Fruit fly (Drosophila melanogaster) whole organism, embryonic: ENCODE results near the gene CG31538.

ENCODE experiments used
- Atf-2 ChIP-seq: fragments of 200-800 bp; sonication (Bioruptor generic); optimal IDR thresholded peaks from 2 replicates; lab custom pipeline; 2016; ENCODE audit warnings: missing biosample characterization, missing genetic modification characterization
- CG10321 ChIP-seq: fragments of 200-800 bp; sonication (Bioruptor generic); IDR thresholded peaks from 2 replicates; pipeline ENCODE4 v1.3.6; 2022; ENCODE audit warnings: missing biosample characterization, missing genetic modification characterization
- CG10462 ChIP-seq: fragments of 200-800 bp; sonication (Bioruptor generic); optimal IDR thresholded peaks from 2 replicates; lab custom pipeline; 2016; ENCODE audit warnings: missing biosample characterization, missing genetic modification characterization
- CG12155 ChIP-seq: fragments of 200-800 bp; sonication (Bioruptor generic); optimal IDR thresholded peaks from 3 replicates; lab custom pipeline; 2016; ENCODE audit warnings: missing biosample characterization, missing genetic modification characterization
- CG15479 ChIP-seq: fragments of 200-800 bp; sonication (Bioruptor generic); optimal IDR thresholded peaks from 3 replicates; lab custom pipeline; 2019; ENCODE audit warnings: missing biosample characterization, mild to moderate bottlenecking, missing genetic modification characterization, moderate library complexity
- CG17912 ChIP-seq: fragments of 200-800 bp; sonication (Bioruptor generic); optimal IDR thresholded peaks from 2 replicates; lab custom pipeline; 2018; ENCODE audit warnings: missing biosample characterization, mild to moderate bottlenecking, missing genetic modification characterization
- CG2202 ChIP-seq: fragments of 200-800 bp; sonication (Bioruptor generic); optimal IDR thresholded peaks from 2 replicates; lab custom pipeline; 2018; ENCODE audit warnings: missing biosample characterization, mild to moderate bottlenecking, missing genetic modification characterization
- CG2712 ChIP-seq: fragments of 200-800 bp; optimal IDR thresholded peaks from 3 replicates; lab custom pipeline; 2019; ENCODE audit warnings: missing biosample characterization, mild to moderate bottlenecking, missing genetic modification characterization, moderate library complexity
- CG31224 ChIP-seq: fragments of 200-800 bp; sonication (Bioruptor generic); IDR thresholded peaks from 2 replicates; pipeline ENCODE4 v1.3.6; 2022; ENCODE audit warnings: missing biosample characterization, missing genetic modification characterization
- CG4424 ChIP-seq: fragments of 200-800 bp; sonication (Bioruptor generic); optimal IDR thresholded peaks from 3 replicates; lab custom pipeline; 2016; ENCODE audit warnings: missing biosample characterization, missing genetic modification characterization
- CG4730 ChIP-seq: fragments of 200-800 bp; sonication (Bioruptor generic); IDR thresholded peaks from 2 replicates; pipeline ENCODE4 v1.3.6; 2022; ENCODE audit warnings: missing biosample characterization, missing genetic modification characterization
- CG4854 ChIP-seq: fragments of 200-800 bp; sonication (Bioruptor generic); optimal IDR thresholded peaks from 2 replicates; lab custom pipeline; 2016; ENCODE audit warnings: missing biosample characterization, missing genetic modification characterization, inconsistent platforms
- CG6272 ChIP-seq: fragments of 200-800 bp; sonication (Bioruptor generic); IDR thresholded peaks from 2 replicates; pipeline ENCODE4 v1.3.6; 2022; ENCODE audit warnings: missing biosample characterization, missing genetic modification characterization
- CG7786 ChIP-seq: fragments of 200-800 bp; sonication (Bioruptor generic); optimal IDR thresholded peaks from 2 replicates; lab custom pipeline; 2016; ENCODE audit warnings: missing biosample characterization, missing genetic modification characterization
- CG9727 ChIP-seq: fragments of 200-800 bp; sonication (Bioruptor generic); optimal IDR thresholded peaks from 3 replicates; lab custom pipeline; 2017; ENCODE audit warnings: missing biosample characterization, mild to moderate bottlenecking, missing genetic modification characterization
- Chrac-16 ChIP-seq: fragments of 200-800 bp; sonication (Bioruptor generic); optimal IDR thresholded peaks from 3 replicates; lab custom pipeline; 2016; ENCODE audit warnings: missing biosample characterization, missing genetic modification characterization
- Drgx ChIP-seq: fragments of 200-800 bp; sonication (Bioruptor generic); IDR thresholded peaks from 2 replicates; pipeline ENCODE4 v1.3.6; 2022; ENCODE audit warnings: missing biosample characterization, missing genetic modification characterization
- Ets97D ChIP-seq: fragments of 200-800 bp; sonication (Bioruptor generic); optimal IDR thresholded peaks from 3 replicates; lab custom pipeline; 2016; ENCODE audit warnings: missing biosample characterization, missing genetic modification characterization
- H15 ChIP-seq: fragments of 200-800 bp; sonication (Bioruptor generic); IDR thresholded peaks from 3 replicates; pipeline ENCODE4 v1.3.6; 2022; ENCODE audit warnings: missing biosample characterization, missing genetic modification characterization
- HLHmδ ChIP-seq: fragments of 200-800 bp; sonication (Bioruptor generic); optimal IDR thresholded peaks from 2 replicates; lab custom pipeline; 2018; ENCODE audit warnings: missing biosample characterization, mild to moderate bottlenecking, missing genetic modification characterization, moderate library complexity
- Hand ChIP-seq: fragments of 200-800 bp; sonication (Bioruptor generic); optimal IDR thresholded peaks from 2 replicates; lab custom pipeline; 2017; ENCODE audit warnings: mild to moderate bottlenecking, missing biosample characterization, missing genetic modification reagents, missing genetic modification characterization
- HmgZ ChIP-seq: fragments of 200-800 bp; sonication (Bioruptor generic); optimal IDR thresholded peaks from 2 replicates; lab custom pipeline; 2018; ENCODE audit warnings: missing biosample characterization, mild to moderate bottlenecking, missing genetic modification characterization
- Max ChIP-seq: fragments of 200-800 bp; sonication (Bioruptor generic); optimal IDR thresholded peaks from 2 replicates; lab custom pipeline; 2016; ENCODE audit warnings: missing biosample characterization, mild to moderate bottlenecking, missing genetic modification characterization
- Opbp ChIP-seq: fragments of 200-800 bp; sonication (Bioruptor generic); IDR thresholded peaks from 3 replicates; pipeline ENCODE4 v1.3.6; 2022; ENCODE audit warnings: missing biosample characterization, missing genetic modification characterization; ENCODE audit not compliant: partially characterized antibody
- Ptx1 ChIP-seq: fragments of 200-800 bp; sonication (Bioruptor generic); IDR thresholded peaks from 2 replicates; pipeline ENCODE4 v1.3.6; 2022; ENCODE audit warnings: missing biosample characterization, missing genetic modification characterization
- Scr ChIP-seq: fragments of 200-800 bp; sonication (Bioruptor generic); IDR thresholded peaks from 2 replicates; pipeline ENCODE4 v1.3.6; 2022; ENCODE audit warnings: missing biosample characterization, missing genetic modification characterization; ENCODE audit not compliant: partially characterized antibody
- Xrp1 ChIP-seq: fragments of 200-800 bp; sonication (Bioruptor generic); IDR thresholded peaks from 2 replicates; pipeline ENCODE4 v1.3.6; 2022; ENCODE audit warnings: missing biosample characterization, missing genetic modification characterization
- amos ChIP-seq: fragments of 200-800 bp; sonication (Bioruptor generic); IDR thresholded peaks from 2 replicates; pipeline ENCODE4 v1.3.6; 2022; ENCODE audit warnings: missing biosample characterization, missing genetic modification characterization; ENCODE audit not compliant: partially characterized antibody
- bsh ChIP-seq, 2 experiments: fragments of 200-800 bp; sonication (Bioruptor generic); optimal IDR thresholded peaks; 2 replicates each; lab custom pipeline; 2017 to 2018; ENCODE audit warnings: mild to moderate bottlenecking in 2 of 2, missing biosample characterization in 2 of 2, missing genetic modification characterization in 2 of 2, moderate library complexity in 1 of 2
- btn ChIP-seq: fragments of 200-800 bp; sonication (Bioruptor generic); optimal IDR thresholded peaks from 2 replicates; lab custom pipeline; 2016; ENCODE audit warnings: missing biosample characterization, missing genetic modification characterization
- cg ChIP-seq: fragments of 200-800 bp; sonication (Bioruptor generic); optimal IDR thresholded peaks from 3 replicates; lab custom pipeline; 2019; ENCODE audit warnings: missing biosample characterization, mild to moderate bottlenecking, missing genetic modification characterization, moderate library complexity
- chinmo ChIP-seq: fragments of 200-800 bp; sonication (Bioruptor generic); IDR thresholded peaks from 4 replicates; pipeline ENCODE4 v1.3.6; 2022; ENCODE audit warnings: missing biosample characterization, missing genetic modification characterization; ENCODE audit not compliant: partially characterized antibody
- crol ChIP-seq: fragments of 200-800 bp; sonication (Bioruptor generic); IDR thresholded peaks from 2 replicates; pipeline ENCODE4 v1.3.6; 2022; ENCODE audit warnings: missing biosample characterization, missing genetic modification characterization
- crp ChIP-seq, 2 experiments: fragments of 200-800 bp; sonication (Bioruptor generic); optimal IDR thresholded peaks; 2 replicates in 1 of 2; 3 replicates in 1 of 2; lab custom pipeline; 2017; ENCODE audit warnings: missing biosample characterization in 2 of 2, missing genetic modification characterization in 2 of 2, mild to moderate bottlenecking in 1 of 2, moderate library complexity in 1 of 2
- exex ChIP-seq: fragments of 200-800 bp; sonication (Bioruptor generic); optimal IDR thresholded peaks from 4 replicates; lab custom pipeline; 2018; ENCODE audit warnings: missing biosample characterization, mild to moderate bottlenecking, missing genetic modification characterization, moderate library complexity
- fd3F ChIP-seq: fragments of 200-800 bp; sonication (Bioruptor generic); optimal IDR thresholded peaks from 2 replicates; lab custom pipeline; 2018; ENCODE audit warnings: missing biosample characterization, mild to moderate bottlenecking, missing genetic modification characterization, moderate library complexity
- fd64A ChIP-seq: fragments of 200-800 bp; sonication (Bioruptor generic); optimal IDR thresholded peaks from 3 replicates; lab custom pipeline; 2018; ENCODE audit warnings: missing biosample characterization, mild to moderate bottlenecking, missing genetic modification characterization
- her ChIP-seq: fragments of 200-800 bp; sonication (Bioruptor generic); optimal IDR thresholded peaks from 2 replicates; lab custom pipeline; 2016; ENCODE audit warnings: missing biosample characterization, missing genetic modification characterization
- insv ChIP-seq, 2 experiments: fragments of 200-800 bp; sonication (Bioruptor generic); optimal IDR thresholded peaks; 3 replicates each; lab custom pipeline; 2016 to 2018; ENCODE audit warnings: missing biosample characterization in 2 of 2, missing genetic modification characterization in 2 of 2
- inv ChIP-seq: fragments of 200-800 bp; sonication (Bioruptor generic); IDR thresholded peaks from 2 replicates; pipeline ENCODE4 v1.3.6; 2022; ENCODE audit warnings: missing biosample characterization, missing genetic modification characterization; ENCODE audit not compliant: partially characterized antibody
- jumu ChIP-seq: fragments of 200-800 bp; sonication (Bioruptor generic); optimal IDR thresholded peaks from 3 replicates; lab custom pipeline; 2016; ENCODE audit warnings: missing biosample characterization, missing genetic modification characterization
- lab ChIP-seq: fragments of 200-800 bp; sonication (Bioruptor generic); optimal IDR thresholded peaks from 3 replicates; lab custom pipeline; 2017; ENCODE audit warnings: missing biosample characterization, missing genetic modification characterization, mild to moderate bottlenecking, moderate library complexity, missing genetic modification reagents
- nerfin-1 ChIP-seq: fragments of 200-800 bp; sonication (Bioruptor generic); optimal IDR thresholded peaks from 3 replicates; lab custom pipeline; 2019; ENCODE audit warnings: missing biosample characterization, mild to moderate bottlenecking, missing genetic modification characterization, moderate library complexity
- ranshi ChIP-seq: fragments of 200-800 bp; sonication (Bioruptor generic); IDR thresholded peaks from 2 replicates; pipeline ENCODE4 v1.3.6; 2022; ENCODE audit warnings: missing biosample characterization, missing genetic modification characterization
- sna ChIP-seq: fragments of 200-800 bp; sonication (Bioruptor generic); IDR thresholded peaks from 2 replicates; pipeline ENCODE4 v1.3.6; 2022; ENCODE audit warnings: missing biosample characterization, missing genetic modification characterization; ENCODE audit not compliant: partially characterized antibody
- so ChIP-seq: fragments of 200-800 bp; sonication (Bioruptor generic); IDR thresholded peaks from 3 replicates; pipeline ENCODE4 v1.3.6; 2022; ENCODE audit warnings: missing biosample characterization, missing genetic modification characterization
- sob ChIP-seq: fragments of 200-800 bp; sonication (Bioruptor generic); IDR thresholded peaks from 2 replicates; pipeline ENCODE4 v1.3.6; 2022; ENCODE audit warnings: missing biosample characterization, missing genetic modification characterization
- sug ChIP-seq: fragments of 200-800 bp; optimal IDR thresholded peaks from 2 replicates; lab custom pipeline; 2019; ENCODE audit warnings: missing biosample characterization, mild to moderate bottlenecking, missing genetic modification characterization, moderate library complexity
- tna ChIP-seq: fragments of 200-800 bp; sonication (Bioruptor generic); IDR thresholded peaks from 2 replicates; pipeline ENCODE4 v1.3.6; 2022; ENCODE audit warnings: missing biosample characterization, missing genetic modification characterization; ENCODE audit not compliant: partially characterized antibody
- tx ChIP-seq: fragments of 200-800 bp; sonication (Bioruptor generic); optimal IDR thresholded peaks from 2 replicates; lab custom pipeline; 2016; ENCODE audit warnings: missing biosample characterization, missing genetic modification characterization

Gene CG31538

DNA sequence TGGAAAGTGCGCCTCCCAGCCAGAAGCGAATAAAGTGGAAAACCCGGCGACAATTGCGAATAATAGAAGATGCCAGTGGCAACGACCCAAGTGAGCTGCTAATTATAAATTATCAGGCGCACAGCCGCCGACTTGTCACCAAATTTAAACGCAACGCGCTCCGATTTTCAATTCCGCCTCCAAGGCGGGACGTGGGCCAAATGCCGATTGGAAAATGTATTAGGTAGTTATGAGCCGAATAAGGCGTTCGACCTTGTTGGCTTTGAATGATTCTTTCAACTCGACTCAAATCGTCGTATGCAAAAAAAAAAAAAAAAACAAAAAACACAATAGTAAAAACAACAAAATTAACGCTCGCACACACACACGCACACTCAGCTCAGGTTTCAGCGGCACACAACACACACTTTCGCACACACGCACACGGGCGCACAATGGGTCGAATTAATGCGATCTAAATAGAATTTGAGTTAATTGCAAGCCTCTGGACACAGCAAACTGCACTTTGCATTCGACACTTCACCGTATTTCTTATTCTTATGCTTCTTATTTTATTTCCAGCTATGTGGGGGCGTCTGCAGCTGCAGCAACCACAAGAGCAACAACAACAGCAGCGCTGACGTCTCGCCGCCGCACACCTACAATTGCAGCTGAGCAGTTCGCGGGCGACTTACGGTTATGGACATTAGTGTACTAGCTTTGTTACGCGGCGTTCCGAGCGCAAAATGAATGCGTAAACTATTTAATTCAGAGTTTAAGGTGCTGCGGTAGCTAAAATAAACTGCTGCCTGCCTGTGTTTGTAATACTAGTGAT lies 46.0 kb downstream of the CG31538 start (continued):
- TF ChIP-seq her (GFP tag; lab: Kevin White, UChicago) (no peak), chinmo (GFP tag; lab: Robert Waterston, UW) (0 out of 4 replicates have a peak, but pooled peaks have one; percentile 8), Drgx (GFP tag; lab: Robert Waterston, UW) (no peak), Hand (GFP tag; lab: Kevin White, UChicago) (peak; percentile 20), H15 (GFP tag; lab: Robert Waterston, UW) (no peak), tna (GFP tag; lab: Robert Waterston, UW) (0 out of 2 replicates have a peak, but pooled peaks have one; percentile 10), CG12155 (GFP tag; lab: Kevin White, UChicago) (no peak), Atf-2 (GFP tag; lab: Kevin White, UChicago) (no peak), exex (no peak), sob (GFP tag; lab: Robert Waterston, UW) (no peak), fd3F (no peak), inv (GFP tag; lab: Robert Waterston, UW) (no peak), Chrac-16 (GFP tag; lab: Kevin White, UChicago) (no peak), nerfin-1 (tag; lab: Kevin White, UChicago) (no peak), bsh (GFP tag; optimal IDR thresholded peaks at IDR 0.05; lab: Kevin White, UChicago) (no peak), CG17912 (no peak), sna (no peak), CG4424 (GFP tag; lab: Kevin White, UChicago) (no peak), CG9727 (no peak), crp (GFP tag; optimal IDR thresholded peaks at IDR 0.05; lab: Kevin White, UChicago) (no peak), CG2202 (tag; lab: Kevin White, UChicago) (no peak), CG31224 (peak; percentile 71), ranshi (GFP tag; lab: Robert Waterston, UW) (no peak), so (GFP tag; lab: Robert Waterston, UW) (peak; percentile 21; the same call in 1 of the 3 replicates), cg (peak; percentile 78), Ets97D (GFP tag; lab: Kevin White, UChicago) (no peak), Opbp (GFP tag; lab: Robert Waterston, UW) (no peak), HmgZ (tag; lab: Kevin White, UChicago) (no peak), CG10462 (GFP tag; lab: Kevin White, UChicago) (no peak), CG7786 (no peak), btn (no peak), CG6272 (GFP tag; lab: Robert Waterston, UW) (no peak), jumu (GFP tag; lab: Kevin White, UChicago) (no peak), tx (GFP tag; lab: Kevin White, UChicago) (no peak), insv (GFP tag; optimal IDR thresholded peaks at IDR 0.05; lab: Kevin White, UChicago) (no peak), CG10321 (GFP tag; lab: Robert Waterston, UW) (no peak), CG15479 (GFP tag; lab: Kevin White, UChicago) (no peak), CG4854 (GFP tag; lab: Kevin White, UChicago) (no peak)

DNA sequence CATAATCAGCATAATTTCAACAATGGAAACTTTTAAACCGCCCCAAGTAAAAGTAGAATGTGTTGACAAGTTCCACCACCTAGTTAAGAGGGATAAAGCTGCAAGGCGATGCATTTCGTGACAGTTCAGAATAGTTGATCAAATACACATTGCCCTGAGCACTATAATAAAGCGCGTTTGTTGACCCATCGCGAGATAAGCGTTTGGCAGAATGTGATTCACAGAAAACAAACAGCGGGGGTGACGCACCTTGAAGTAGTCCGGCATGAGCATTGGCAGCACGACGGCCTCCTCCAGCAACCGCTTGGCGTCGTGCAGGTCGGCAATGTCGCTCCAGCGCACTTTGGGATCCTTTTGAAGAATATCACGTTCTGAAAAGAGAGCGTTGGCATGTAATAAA lies 48.2 kb downstream of the CG31538 start:
- no peak for TF ChIP-seq Ptx1
- peak; percentile 23 for TF ChIP-seq lab (GFP tag; lab: Kevin White, UChicago)
- TF ChIP-seq sug = peak; percentile 12
- peak; percentile 4 for TF ChIP-seq fd64A (GFP tag; lab: Kevin White, UChicago)
- no peak for TF ChIP-seq Max
- TF ChIP-seq Scr (GFP tag; lab: Robert Waterston, UW) = no peak
- TF ChIP-seq Xrp1 (GFP tag; lab: Robert Waterston, UW) = peak; percentile 21; the same call in 1 of the 2 replicates
- TF ChIP-seq CG4730 = no peak
- TF ChIP-seq HLHmδ (GFP tag; lab: Kevin White, UChicago) = peak; percentile 11
- TF ChIP-seq Drgx (GFP tag; lab: Robert Waterston, UW) = 0 out of 2 replicates have a peak, but pooled peaks have one; percentile 8
- no peak for TF ChIP-seq crol (GFP tag; lab: Robert Waterston, UW)
- peak; percentile 47 for TF ChIP-seq CG2712 (tag; lab: Kevin White, UChicago)
- no peak for TF ChIP-seq amos (GFP tag; lab: Robert Waterston, UW)
